Fruit fly (Drosophila melanogaster) whole organism, adult: Measurements from ENCODE around the gene spirit.

Source experiments
- CG11617 ChIP-seq: fragments of 200-800 bp; sonication (Bioruptor generic); optimal IDR thresholded peaks from 2 replicates; lab custom pipeline; 2017; ENCODE audit warnings: mild to moderate bottlenecking, missing biosample characterization, missing genetic modification reagents, missing genetic modification characterization
- CG1620 ChIP-seq: fragments of 200-800 bp; sonication (Bioruptor generic); optimal IDR thresholded peaks from 2 replicates; lab custom pipeline; 2016; ENCODE audit warnings: missing biosample characterization, missing genetic modification characterization
- CG5204 ChIP-seq: fragments of 200-800 bp; sonication (Bioruptor generic); optimal IDR thresholded peaks from 2 replicates; lab custom pipeline; 2016; ENCODE audit warnings: missing biosample characterization, missing genetic modification characterization
- CG7045 ChIP-seq: fragments of 200-800 bp; sonication (Bioruptor generic); optimal IDR thresholded peaks from 2 replicates; lab custom pipeline; 2017; ENCODE audit warnings: missing biosample characterization, mild to moderate bottlenecking, missing genetic modification characterization
- Clk ChIP-seq: fragments of 200-800 bp; sonication (Bioruptor generic); optimal IDR thresholded peaks from 2 replicates; lab custom pipeline; 2017; ENCODE audit warnings: missing biosample characterization, missing genetic modification characterization
- bab1 ChIP-seq: fragments of 200-800 bp; sonication (Bioruptor generic); optimal IDR thresholded peaks from 3 replicates; lab custom pipeline; 2019; ENCODE audit warnings: missing biosample characterization, mild to moderate bottlenecking, missing genetic modification characterization, moderate library complexity
- cic ChIP-seq: fragments of 200-800 bp; sonication (Bioruptor generic); optimal IDR thresholded peaks from 2 replicates; lab custom pipeline; 2017; ENCODE audit warnings: missing biosample characterization, mild to moderate bottlenecking, missing genetic modification characterization, moderate library complexity
- kay ChIP-seq: fragments of 200-800 bp; sonication (Bioruptor generic); peaks from one replicate; lab custom pipeline; 2016; ENCODE audit warnings: missing biosample characterization, missing genetic modification characterization, borderline replicate concordance
- pad ChIP-seq: fragments of 200-800 bp; sonication (Bioruptor generic); optimal IDR thresholded peaks from 3 replicates; lab custom pipeline; 2017; ENCODE audit warnings: missing biosample characterization, missing genetic modification characterization, mild to moderate bottlenecking, moderate library complexity, missing genetic modification reagents
- toe ChIP-seq: fragments of 200-800 bp; sonication (Bioruptor generic); optimal IDR thresholded peaks from 2 replicates; lab custom pipeline; 2016; ENCODE audit warnings: missing biosample characterization, missing genetic modification characterization

- TF ChIP-seq CG11617 (peak; percentile 0), toe (GFP tag; lab: Kevin White, UChicago) (no peak), CG7045 (GFP tag; lab: Kevin White, UChicago) (no peak), Clk (GFP tag; lab: Kevin White, UChicago) (no peak), pad (GFP tag; lab: Kevin White, UChicago) (peak; percentile 65), CG1620 (GFP tag; lab: Kevin White, UChicago) (peak; percentile 61), bab1 (GFP tag; lab: Kevin White, UChicago) (no peak), kay (GFP tag; lab: Kevin White, UChicago) (no peak), CG5204 (GFP tag; lab: Kevin White, UChicago) (no peak), cic (GFP tag; lab: Kevin White, UChicago) (peak; percentile 95)
Measured at dm6 chrX:8561404-8562397, 11.7 kb downstream of the spirit start.
